Fruit fly (Drosophila melanogaster) whole organism, embryonic: ENCODE data around the gene CG4009.

ENCODE experiments used
- Ada2b ChIP-seq: fragments of 200-800 bp; sonication (Bioruptor generic); IDR thresholded peaks from 2 replicates; pipeline ENCODE4 v1.3.6; 2022; ENCODE audit warnings: missing biosample characterization, missing genetic modification characterization
- Awh ChIP-seq: fragments of 200-800 bp; sonication (Bioruptor generic); IDR thresholded peaks from 2 replicates; pipeline ENCODE4, ENCODE4 v1.3.6; 2022; ENCODE audit warnings: missing biosample characterization, missing genetic modification characterization
- B-H1 ChIP-seq: fragments of 200-800 bp; sonication (Bioruptor generic); IDR thresholded peaks from 3 replicates; pipeline ENCODE4 v1.3.6; 2022; ENCODE audit warnings: missing biosample characterization, missing genetic modification characterization
- CG10366 ChIP-seq: fragments of 200-800 bp; sonication (Bioruptor generic); IDR thresholded peaks from 2 replicates; pipeline ENCODE4 v1.3.6; 2022; ENCODE audit warnings: missing biosample characterization, missing genetic modification characterization
- CG12769 ChIP-seq: fragments of 200-800 bp; sonication (Bioruptor generic); optimal IDR thresholded peaks from 2 replicates; lab custom pipeline; 2019; ENCODE audit warnings: missing biosample characterization, mild to moderate bottlenecking, missing genetic modification characterization, moderate library complexity
- CG14014 ChIP-seq: fragments of 200-800 bp; sonication (Bioruptor generic); IDR thresholded peaks from 2 replicates; pipeline ENCODE4 v1.3.6; 2022; ENCODE audit warnings: missing biosample characterization, missing genetic modification characterization
- CG14965 ChIP-seq: fragments of 200-800 bp; sonication (Bioruptor generic); optimal IDR thresholded peaks from 2 replicates; lab custom pipeline; 2016; ENCODE audit warnings: missing biosample characterization, missing genetic modification characterization, borderline replicate concordance
- CG15011 ChIP-seq: fragments of 200-800 bp; sonication (Bioruptor generic); optimal IDR thresholded peaks from 3 replicates; lab custom pipeline; 2018; ENCODE audit warnings: missing biosample characterization, mild to moderate bottlenecking, missing genetic modification characterization
- CG1647 ChIP-seq: fragments of 200-800 bp; sonication (Bioruptor generic); optimal IDR thresholded peaks from 3 replicates; lab custom pipeline; 2016; ENCODE audit warnings: missing biosample characterization, missing genetic modification characterization
- CG17568 ChIP-seq: fragments of 200-800 bp; sonication (Bioruptor generic); optimal IDR thresholded peaks from 2 replicates; lab custom pipeline; 2018; ENCODE audit warnings: missing biosample characterization, mild to moderate bottlenecking, missing genetic modification characterization, moderate library complexity
- CG18262 ChIP-seq: fragments of 200-800 bp; optimal IDR thresholded peaks from 3 replicates; lab custom pipeline; 2019; ENCODE audit warnings: missing biosample characterization, mild to moderate bottlenecking, missing genetic modification characterization, moderate library complexity
- CG2120 ChIP-seq: fragments of 200-800 bp; sonication (Bioruptor generic); optimal IDR thresholded peaks from 3 replicates; lab custom pipeline; 2016; ENCODE audit warnings: missing biosample characterization, missing genetic modification characterization
- CG33213 ChIP-seq: fragments of 200-800 bp; sonication (Bioruptor generic); optimal IDR thresholded peaks from 3 replicates; lab custom pipeline; 2016; ENCODE audit warnings: missing biosample characterization, missing genetic modification characterization
- CG34376 ChIP-seq: fragments of 200-800 bp; sonication (Bioruptor generic); optimal IDR thresholded peaks from 2 replicates; lab custom pipeline; 2018; ENCODE audit warnings: missing biosample characterization, mild to moderate bottlenecking, missing genetic modification characterization
- CG43689 ChIP-seq: fragments of 200-800 bp; sonication (Bioruptor generic); IDR thresholded peaks from 2 replicates; pipeline ENCODE4 v1.3.6; 2022; ENCODE audit warnings: missing biosample characterization, missing genetic modification characterization
- CG5180 ChIP-seq: fragments of 200-800 bp; sonication (Bioruptor generic); optimal IDR thresholded peaks from 3 replicates; lab custom pipeline; 2017; ENCODE audit warnings: missing biosample characterization, missing genetic modification characterization, mild to moderate bottlenecking, moderate library complexity, missing genetic modification reagents
- CG6175 ChIP-seq: fragments of 200-800 bp; sonication (Bioruptor generic); IDR thresholded peaks from 3 replicates; pipeline ENCODE4 v1.3.6; 2022; ENCODE audit warnings: missing biosample characterization, missing genetic modification characterization
- CG6272 ChIP-seq: fragments of 200-800 bp; sonication (Bioruptor generic); IDR thresholded peaks from 2 replicates; pipeline ENCODE4 v1.3.6; 2022; ENCODE audit warnings: missing biosample characterization, missing genetic modification characterization
- CG6765 ChIP-seq: fragments of 200-800 bp; sonication (Bioruptor generic); optimal IDR thresholded peaks from 3 replicates; lab custom pipeline; 2017; ENCODE audit warnings: missing biosample characterization, mild to moderate bottlenecking, missing genetic modification characterization
- CG7556 ChIP-seq: fragments of 200-800 bp; sonication (Bioruptor generic); optimal IDR thresholded peaks from 2 replicates; lab custom pipeline; 2017; ENCODE audit warnings: missing biosample characterization, mild to moderate bottlenecking, missing genetic modification characterization
- CG9797 ChIP-seq: fragments of 200-800 bp; sonication (Bioruptor generic); optimal IDR thresholded peaks from 3 replicates; lab custom pipeline; 2018; ENCODE audit warnings: missing biosample characterization, mild to moderate bottlenecking, missing genetic modification characterization
- CG9876 ChIP-seq: fragments of 200-800 bp; sonication (Bioruptor generic); optimal IDR thresholded peaks from 2 replicates; lab custom pipeline; 2016; ENCODE audit warnings: missing biosample characterization, missing genetic modification characterization
- D19B ChIP-seq: fragments of 200-800 bp; sonication (Bioruptor generic); optimal IDR thresholded peaks from 2 replicates; lab custom pipeline; 2017; ENCODE audit warnings: missing biosample characterization, mild to moderate bottlenecking, missing genetic modification characterization
- E2f2 ChIP-seq: fragments of 200-800 bp; sonication (Bioruptor generic); IDR thresholded peaks from 2 replicates; pipeline ENCODE4 v1.3.6; 2022; ENCODE audit warnings: missing biosample characterization, missing genetic modification characterization
- H2.0 ChIP-seq: fragments of 200-800 bp; sonication (Bioruptor generic); IDR thresholded peaks from 2 replicates; pipeline ENCODE4 v1.3.6; 2022; ENCODE audit warnings: missing biosample characterization, missing genetic modification characterization
- HLHmδ ChIP-seq: fragments of 200-800 bp; sonication (Bioruptor generic); optimal IDR thresholded peaks from 2 replicates; lab custom pipeline; 2018; ENCODE audit warnings: missing biosample characterization, mild to moderate bottlenecking, missing genetic modification characterization, moderate library complexity
- Kr ChIP-seq: fragments of 200-800 bp; sonication (Bioruptor generic); optimal IDR thresholded peaks from 2 replicates; lab custom pipeline; 2017; ENCODE audit warnings: missing biosample characterization, mild to moderate bottlenecking, missing genetic modification characterization
- Mad ChIP-seq: fragments of 200-800 bp; sonication (Bioruptor generic); optimal IDR thresholded peaks from 2 replicates; lab custom pipeline; 2016; ENCODE audit warnings: missing biosample characterization, missing genetic modification characterization
- NK7.1 ChIP-seq: fragments of 200-800 bp; sonication (Bioruptor generic); optimal IDR thresholded peaks from 3 replicates; lab custom pipeline; 2016; ENCODE audit warnings: missing biosample characterization, missing genetic modification characterization
- Neu2 ChIP-seq: fragments of 200-800 bp; sonication (Bioruptor generic); optimal IDR thresholded peaks from 3 replicates; lab custom pipeline; 2016; ENCODE audit warnings: missing biosample characterization, missing genetic modification characterization, borderline replicate concordance
- Ptx1 ChIP-seq: fragments of 200-800 bp; sonication (Bioruptor generic); IDR thresholded peaks from 2 replicates; pipeline ENCODE4 v1.3.6; 2022; ENCODE audit warnings: missing biosample characterization, missing genetic modification characterization
- Ravus ChIP-seq: fragments of 200-800 bp; sonication (Bioruptor generic); IDR thresholded peaks from 2 replicates; pipeline ENCODE4 v1.3.6; 2022; ENCODE audit warnings: missing biosample characterization, missing genetic modification characterization
- cato ChIP-seq: fragments of 200-800 bp; sonication (Bioruptor generic); optimal IDR thresholded peaks from 2 replicates; lab custom pipeline; 2016; ENCODE audit warnings: missing biosample characterization, missing genetic modification characterization, borderline replicate concordance
- danr ChIP-seq: fragments of 200-800 bp; sonication (Bioruptor generic); IDR thresholded peaks from 2 replicates; pipeline ENCODE4 v1.3.6; 2022; ENCODE audit warnings: missing biosample characterization, missing genetic modification characterization
- dmrt11E ChIP-seq: fragments of 200-800 bp; sonication (Bioruptor generic); optimal IDR thresholded peaks from 3 replicates; lab custom pipeline; 2018; ENCODE audit warnings: missing biosample characterization, mild to moderate bottlenecking, missing genetic modification characterization, moderate library complexity
- ems ChIP-seq: fragments of 200-800 bp; sonication (Bioruptor generic); optimal IDR thresholded peaks from 3 replicates; lab custom pipeline; 2016; ENCODE audit warnings: missing biosample characterization, missing genetic modification characterization
- fd3F ChIP-seq: fragments of 200-800 bp; sonication (Bioruptor generic); optimal IDR thresholded peaks from 2 replicates; lab custom pipeline; 2018; ENCODE audit warnings: missing biosample characterization, mild to moderate bottlenecking, missing genetic modification characterization, moderate library complexity
- gro ChIP-seq: fragments of 200-800 bp; sonication (Bioruptor generic); optimal IDR thresholded peaks from 2 replicates; lab custom pipeline; 2016; ENCODE audit warnings: missing biosample characterization, missing genetic modification characterization
- h ChIP-seq: fragments of >200 bp; optimal IDR thresholded peaks from 2 replicates; lab custom pipeline; 2017
- hkb ChIP-seq, 2 experiments: fragments of 200-800 bp in 1 of 2; fragments of >200 bp in 1 of 2; sonication (Bioruptor generic) in 1 of 2; IDR thresholded peaks in 1 of 2; optimal IDR thresholded peaks in 1 of 2; 2 replicates each; pipeline versions ENCODE4 v1.3.6 to Lab custom; 2017 to 2022; ENCODE audit warnings: missing biosample characterization in 1 of 2, missing genetic modification characterization in 1 of 2
- lab ChIP-seq: fragments of 200-800 bp; sonication (Bioruptor generic); optimal IDR thresholded peaks from 3 replicates; lab custom pipeline; 2017; ENCODE audit warnings: missing biosample characterization, missing genetic modification characterization, mild to moderate bottlenecking, moderate library complexity, missing genetic modification reagents
- lov ChIP-seq, 2 experiments: fragments of 200-800 bp in 1 of 2; fragments of >200 bp in 1 of 2; sonication (Bioruptor generic) in 1 of 2; IDR thresholded peaks in 1 of 2; optimal IDR thresholded peaks in 1 of 2; 2 replicates in 1 of 2; 3 replicates in 1 of 2; pipeline versions ENCODE4 v1.3.6 to Lab custom; 2017 to 2022; ENCODE audit warnings: missing biosample characterization in 1 of 2, missing genetic modification characterization in 1 of 2
- org-1 ChIP-seq: fragments of 200-800 bp; sonication (Bioruptor generic); optimal IDR thresholded peaks from 2 replicates; lab custom pipeline; 2017; ENCODE audit warnings: missing biosample characterization, missing genetic modification characterization
- otp ChIP-seq: fragments of 200-800 bp; sonication (Bioruptor generic); IDR thresholded peaks from 3 replicates; pipeline ENCODE4, ENCODE4 v1.3.6; 2022; ENCODE audit warnings: missing biosample characterization, missing genetic modification characterization
- rib ChIP-seq: fragments of 200-800 bp; sonication (Bioruptor generic); IDR thresholded peaks from 2 replicates; pipeline ENCODE4 v1.3.6; 2022; ENCODE audit warnings: missing biosample characterization, missing genetic modification characterization
- salm ChIP-seq: fragments of 200-800 bp; sonication (Bioruptor generic); optimal IDR thresholded peaks from 2 replicates; lab custom pipeline; 2018; ENCODE audit warnings: missing biosample characterization, mild to moderate bottlenecking, missing genetic modification characterization
- sens ChIP-seq: fragments of 200-800 bp; sonication (Bioruptor generic); peaks from one replicate; lab custom pipeline; 2016; ENCODE audit warnings: missing biosample characterization, missing genetic modification characterization
- shn ChIP-seq: fragments of 200-800 bp; sonication (Bioruptor generic); optimal IDR thresholded peaks from 3 replicates; lab custom pipeline; 2016; ENCODE audit warnings: missing biosample characterization, missing genetic modification characterization
- slbo ChIP-seq: fragments of 200-800 bp; sonication (Bioruptor generic); IDR thresholded peaks from 2 replicates; pipeline ENCODE4 v1.3.6; 2022; ENCODE audit warnings: missing biosample characterization, missing genetic modification characterization
- sob ChIP-seq: fragments of 200-800 bp; sonication (Bioruptor generic); IDR thresholded peaks from 2 replicates; pipeline ENCODE4 v1.3.6; 2022; ENCODE audit warnings: missing biosample characterization, missing genetic modification characterization
- sqz ChIP-seq: fragments of 200-800 bp; sonication (Bioruptor generic); optimal IDR thresholded peaks from 3 replicates; lab custom pipeline; 2018; ENCODE audit warnings: missing biosample characterization, mild to moderate bottlenecking, missing genetic modification characterization

The CG4009 gene

dm6 chr3R:17052465-17053149, 16.8 kb upstream of the CG4009 start (continued):
- no peak for TF ChIP-seq CG12769 (tag; lab: Kevin White, UChicago)
- peak; percentile 24 for TF ChIP-seq org-1 (GFP tag; lab: Kevin White, UChicago)
- no peak for TF ChIP-seq fd3F (GFP tag; lab: Kevin White, UChicago)
- TF ChIP-seq CG10366 (GFP tag; lab: Robert Waterston, UW): no peak
- TF ChIP-seq rib: no peak
- no peak for TF ChIP-seq Ravus
- no peak for TF ChIP-seq CG1647 (GFP tag; lab: Kevin White, UChicago)
- peak; percentile 78 for TF ChIP-seq sens (GFP tag; lab: Kevin White, UChicago)
- no peak for TF ChIP-seq h
- peak; percentile 5 for TF ChIP-seq sqz (GFP tag; lab: Kevin White, UChicago)
- no peak for TF ChIP-seq lab (GFP tag; lab: Kevin White, UChicago)
- TF ChIP-seq CG6175: no peak
- TF ChIP-seq shn (GFP tag; lab: Kevin White, UChicago): no peak
- no peak for TF ChIP-seq hkb (optimal IDR thresholded peaks at IDR 0.05; lab: Kevin White, UChicago)
- TF ChIP-seq hkb (GFP tag; IDR thresholded peaks at IDR 0.05; lab: Robert Waterston, UW): no peak
- TF ChIP-seq CG15011 (GFP tag; lab: Kevin White, UChicago): peak; percentile 0
- no peak for TF ChIP-seq CG6765 (GFP tag; lab: Kevin White, UChicago)
- no peak for TF ChIP-seq salm (tag; lab: Kevin White, UChicago)
- TF ChIP-seq B-H1 (GFP tag; lab: Robert Waterston, UW): no peak
- TF ChIP-seq sob (GFP tag; lab: Robert Waterston, UW): no peak
- no peak for TF ChIP-seq CG33213 (GFP tag; lab: Kevin White, UChicago)
- no peak for TF ChIP-seq Ada2b (GFP tag; lab: Robert Waterston, UW)
- peak; percentile 5 for TF ChIP-seq Kr
- no peak for TF ChIP-seq CG43689
- peak; percentile 8 for TF ChIP-seq Mad (GFP tag; lab: Kevin White, UChicago)
- no peak for TF ChIP-seq E2f2 (GFP tag; lab: Robert Waterston, UW)
- no peak for TF ChIP-seq CG14965 (GFP tag; lab: Kevin White, UChicago)
- no peak for TF ChIP-seq otp (GFP tag; lab: Robert Waterston, UW)
- no peak for TF ChIP-seq HLHmδ (GFP tag; lab: Kevin White, UChicago)
- TF ChIP-seq CG2120 (GFP tag; lab: Kevin White, UChicago): no peak
- TF ChIP-seq CG9876: no peak
- TF ChIP-seq ems (GFP tag; lab: Kevin White, UChicago): no peak
- TF ChIP-seq CG18262 (tag; lab: Kevin White, UChicago): peak; percentile 87
- no peak for TF ChIP-seq CG5180 (GFP tag; lab: Kevin White, UChicago)
- TF ChIP-seq CG9797 (GFP tag; lab: Kevin White, UChicago): no peak
- no peak for TF ChIP-seq CG6272 (GFP tag; lab: Robert Waterston, UW)
- TF ChIP-seq Awh (GFP tag; lab: Robert Waterston, UW): no peak
- no peak for TF ChIP-seq slbo (GFP tag; lab: Robert Waterston, UW)
- no peak for TF ChIP-seq CG34376 (GFP tag; lab: Kevin White, UChicago)
- no peak for TF ChIP-seq NK7.1 (GFP tag; lab: Kevin White, UChicago)
- peak; percentile 92 for TF ChIP-seq dmrt11E (tag; lab: Kevin White, UChicago)
- TF ChIP-seq lov (optimal IDR thresholded peaks at IDR 0.05; lab: Kevin White, UChicago): no peak
- 0 out of 3 replicates have a peak, but pooled peaks have one; percentile 69 for TF ChIP-seq lov (GFP tag; IDR thresholded peaks at IDR 0.05; lab: Robert Waterston, UW)
- TF ChIP-seq H2.0 (GFP tag; lab: Robert Waterston, UW): no peak
- TF ChIP-seq Ptx1 (GFP tag; lab: Robert Waterston, UW): no peak
- TF ChIP-seq CG14014: no peak
- TF ChIP-seq Neu2 (GFP tag; lab: Kevin White, UChicago): no peak
- no peak for TF ChIP-seq gro (GFP tag; lab: Kevin White, UChicago)
- no peak for TF ChIP-seq D19B
- peak; percentile 38 for TF ChIP-seq CG7556 (GFP tag; lab: Kevin White, UChicago)
- TF ChIP-seq danr (GFP tag; lab: Robert Waterston, UW): no peak
- TF ChIP-seq cato: peak; percentile 18
- TF ChIP-seq CG17568 (GFP tag; lab: Kevin White, UChicago): no peak
